Worm (Caenorhabditis elegans): ENCODE data around the gene polg-1.

DNA sequence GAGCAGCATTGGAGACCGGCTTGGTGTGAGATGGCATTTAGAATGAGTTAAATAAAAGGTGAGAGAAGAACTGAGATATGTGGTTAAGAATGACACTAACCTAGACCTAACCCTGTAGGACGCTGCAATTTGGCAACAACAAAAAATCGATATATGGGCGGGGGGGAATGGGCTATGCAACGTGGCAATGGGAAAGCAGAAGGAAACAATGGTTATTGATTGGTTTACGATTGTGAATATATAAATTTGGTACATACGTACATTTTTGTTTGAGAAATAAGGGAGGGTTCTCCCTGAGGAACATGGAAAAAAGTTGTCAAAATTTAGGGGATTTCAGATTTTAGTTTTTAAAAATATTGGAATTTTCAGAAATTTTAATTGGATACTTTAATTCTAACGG lies 49.3 kb upstream of the polg-1 start, which contains the start of gene tag-276:
- TF ChIP-seq mec-3 (tag; optimal IDR thresholded peaks at IDR 0.05; ENCODE audit: borderline replicate concordance) (no peak), sox-4 (tag; optimal IDR thresholded peaks at IDR 0.05) (no peak), ama-1 (optimal IDR thresholded peaks at IDR 0.05) (no peak)

Data from whole organism, late embryonic.